Fruit fly (Drosophila melanogaster): Measurements from ENCODE around the gene CG31668.

Gene CG31668

dm6 chr2L:2189100-2189499, 16.9 kb downstream of the CG31668 start (continued):
- TF ChIP-seq odd (GFP tag; optimal IDR thresholded peaks at IDR 0.05) (peak; percentile 37), crol (GFP tag; IDR thresholded peaks at IDR 0.05) (no peak), Dref (GFP tag; IDR thresholded peaks at IDR 0.05) (no peak), D19A (tag; optimal IDR thresholded peaks at IDR 0.05) (peak; percentile 74), CG18476 (GFP tag; optimal IDR thresholded peaks at IDR 0.05) (peak; percentile 40), CG13424 (tag; optimal IDR thresholded peaks at IDR 0.05) (peak; percentile 62), Poxn (GFP tag; IDR thresholded peaks at IDR 0.05) (no peak), CG7372 (GFP tag; IDR thresholded peaks at IDR 0.05) (peak; percentile 23; the same call in 1 of the 2 replicates), gem (tag; optimal IDR thresholded peaks at IDR 0.05) (peak; percentile 84), sim (GFP tag; IDR thresholded peaks at IDR 0.05) (peak; percentile 78), CG12236 (GFP tag; optimal IDR thresholded peaks at IDR 0.05) (peak; percentile 45), CG16863 (GFP tag; optimal IDR thresholded peaks at IDR 0.05) (peak; percentile 74), kay (GFP tag; optimal IDR thresholded peaks at IDR 0.05) (peak; percentile 25), CG2120 (GFP tag; optimal IDR thresholded peaks at IDR 0.05) (no peak), CG4424 (GFP tag; optimal IDR thresholded peaks at IDR 0.05) (peak; percentile 79), Asciz (GFP tag; optimal IDR thresholded peaks at IDR 0.05) (peak; percentile 14), lola (GFP tag; optimal IDR thresholded peaks at IDR 0.05) (peak in 1 of 3 experiments; percentile 89), jumu (GFP tag; optimal IDR thresholded peaks at IDR 0.05) (peak; percentile 59), H15 (GFP tag; IDR thresholded peaks at IDR 0.05) (peak; percentile 72), CG8089 (GFP tag; optimal IDR thresholded peaks at IDR 0.05) (peak; percentile 75), ro (GFP tag; IDR thresholded peaks at IDR 0.05) (peak; percentile 49; the same call in 1 of the 2 replicates), inv (GFP tag; IDR thresholded peaks at IDR 0.05; ENCODE audit: partially characterized antibody) (no peak), zf30C (GFP tag; optimal IDR thresholded peaks at IDR 0.05) (peak; percentile 82), CG3847 (GFP tag; IDR thresholded peaks at IDR 0.05) (0 out of 2 replicates have a peak, but pooled peaks have one; percentile 23), CG11723 (GFP tag; optimal IDR thresholded peaks at IDR 0.05) (peak; percentile 26), row (GFP tag; IDR thresholded peaks at IDR 0.05) (peak; percentile 70), chm (GFP tag; IDR thresholded peaks at IDR 0.05) (peak; percentile 83; the same call in 1 of the 2 replicates), ase (GFP tag; IDR thresholded peaks at IDR 0.05) (0 out of 3 replicates have a peak, but pooled peaks have one; percentile 25), Dad (GFP tag; optimal IDR thresholded peaks at IDR 0.05) (peak; percentile 39), CG14965 (GFP tag; optimal IDR thresholded peaks at IDR 0.05; ENCODE audit: borderline replicate concordance) (no peak), CG18764 (GFP tag; optimal IDR thresholded peaks at IDR 0.05) (peak; percentile 60), CG10959 (GFP tag; IDR thresholded peaks at IDR 0.05) (peak; percentile 87), Nf-YA (GFP tag; IDR thresholded peaks at IDR 0.05) (0 out of 2 replicates have a peak, but pooled peaks have one; percentile 58), toy (GFP tag; IDR thresholded peaks at IDR 0.05) (no peak), CG8290 (GFP tag; optimal IDR thresholded peaks at IDR 0.05) (peak; percentile 67), CG8290 (tag; optimal IDR thresholded peaks at IDR 0.05) (no peak), CG1024 (GFP tag; IDR thresholded peaks at IDR 0.05) (peak; percentile 47; the same call in 1 of the 2 replicates), CG13123 (GFP tag; optimal IDR thresholded peaks at IDR 0.05) (peak; percentile 35), al (GFP tag; IDR thresholded peaks at IDR 0.05) (no peak), shn (GFP tag; optimal IDR thresholded peaks at IDR 0.05) (peak; percentile 52), Deaf1 (tag; optimal IDR thresholded peaks at IDR 0.05) (no peak), CG9437 (GFP tag; optimal IDR thresholded peaks at IDR 0.05) (no peak), CG11560 (tag; IDR thresholded peaks at IDR 0.05) (no peak), CG6765 (GFP tag; optimal IDR thresholded peaks at IDR 0.05) (no peak), mam (GFP tag; optimal IDR thresholded peaks at IDR 0.05) (no peak), E2f1 (GFP tag; IDR thresholded peaks at IDR 0.05) (peak; percentile 46; the same call in 1 of the 2 replicates), NC2β (GFP tag; optimal IDR thresholded peaks at IDR 0.05) (peak; percentile 81), CG8924 (tag; optimal IDR thresholded peaks at IDR 0.05) (peak; percentile 69), Nf-YB (GFP tag; optimal IDR thresholded peaks at IDR 0.05) (peak; percentile 36), CG1602 (GFP tag; optimal IDR thresholded peaks at IDR 0.05) (peak; percentile 69), CG8944 (GFP tag; optimal IDR thresholded peaks at IDR 0.05) (peak; percentile 77), bowl (GFP tag; IDR thresholded peaks at IDR 0.05) (no peak)
